Worm (Caenorhabditis elegans) whole organism, L4 larva: ENCODE results near the gene srlf-14.

Experiments used
- D1046.2 ChIP-seq: fragments of 200-800 bp; sonication (Bioruptor generic); IDR thresholded peaks from 2 replicates; pipeline ENCODE4 v1.3.6; 2022; ENCODE audit warnings: missing genetic modification characterization, missing compliant biosample characterization
- F10B5.3 ChIP-seq: sonication (generic microtip); optimal IDR thresholded peaks from 2 replicates; lab custom pipeline; 2016; ENCODE audit warnings: mild to moderate bottlenecking, missing genetic modification characterization, missing compliant biosample characterization
- F37D6.2 ChIP-seq: sonication (generic microtip); optimal IDR thresholded peaks from 2 replicates; lab custom pipeline; 2016; ENCODE audit warnings: mild to moderate bottlenecking, missing genetic modification characterization, missing compliant biosample characterization
- F44E2.7 ChIP-seq: fragments of 200-800 bp; sonication (Bioruptor generic); IDR thresholded peaks from 2 replicates; pipeline ENCODE4 v2.1.2; 2022; ENCODE audit warnings: missing genetic modification characterization, missing compliant biosample characterization
- Y48G9A.11 ChIP-seq: fragments of 200-800 bp; sonication (Bioruptor generic); IDR thresholded peaks from 2 replicates; pipeline ENCODE4 v1.3.6; 2022; ENCODE audit warnings: missing genetic modification reagents, missing genetic modification characterization, missing compliant biosample characterization
- Y5F2A.4 ChIP-seq: fragments of 200-800 bp; sonication (Bioruptor generic); optimal IDR thresholded peaks from 2 replicates; lab custom pipeline; 2018; ENCODE audit warnings: mild to moderate bottlenecking, missing genetic modification characterization, missing compliant biosample characterization
- Y75B8A.6 ChIP-seq: fragments of 200-800 bp; sonication (Bioruptor generic); IDR thresholded peaks from 2 replicates; pipeline ENCODE4 v1.3.6; 2022; ENCODE audit warnings: missing genetic modification reagents, missing genetic modification characterization, missing compliant biosample characterization
- ZK337.2 ChIP-seq: fragments of 200-800 bp; sonication (Bioruptor generic); IDR thresholded peaks from 2 replicates; pipeline ENCODE4 v1.3.6; 2022; ENCODE audit warnings: missing genetic modification reagents, missing genetic modification characterization, missing compliant biosample characterization
- attf-4 ChIP-seq: sonication (generic microtip); optimal IDR thresholded peaks from 3 replicates; lab custom pipeline; 2017; ENCODE audit warnings: missing biosample characterization, missing genetic modification characterization
- ceh-20 ChIP-seq: fragments of 200-800 bp; sonication (Bioruptor generic); IDR thresholded peaks from 2 replicates; pipeline ENCODE4 v1.3.6; 2022; ENCODE audit warnings: missing genetic modification reagents, missing genetic modification characterization, missing compliant biosample characterization
- ceh-32 ChIP-seq: sonication (generic microtip); optimal IDR thresholded peaks from 2 replicates; lab custom pipeline; 2016; ENCODE audit warnings: mild to moderate bottlenecking, missing genetic modification characterization, missing compliant biosample characterization; ENCODE audit not compliant: poor library complexity
- ceh-62 ChIP-seq: sonication (generic microtip); optimal IDR thresholded peaks from 2 replicates; lab custom pipeline; 2017; ENCODE audit warnings: missing biosample characterization, missing genetic modification characterization
- ctbp-1 ChIP-seq: fragments of 200-800 bp; sonication (Bioruptor generic); IDR thresholded peaks from 2 replicates; pipeline ENCODE4 v1.3.6; 2022; ENCODE audit warnings: missing genetic modification reagents, missing genetic modification characterization, missing compliant biosample characterization
- daf-12 ChIP-seq: fragments of 150-350 bp; optimal IDR thresholded peaks from 2 replicates; lab custom pipeline; 2014; ENCODE audit warnings: missing biosample characterization, missing genetic modification reagents, missing genetic modification characterization
- daf-8 ChIP-seq: fragments of 200-800 bp; sonication (Bioruptor generic); IDR thresholded peaks from 2 replicates; pipeline ENCODE4 v1.3.6; 2022; ENCODE audit warnings: missing genetic modification characterization, missing compliant biosample characterization
- dmd-6 ChIP-seq: fragments of 200-800 bp; sonication (Bioruptor generic); IDR thresholded peaks from 2 replicates; pipeline ENCODE4 v1.3.6; 2022; ENCODE audit warnings: missing genetic modification reagents, missing genetic modification characterization, missing compliant biosample characterization
- duxl-1 ChIP-seq: sonication (generic microtip); optimal IDR thresholded peaks from 2 replicates; lab custom pipeline; 2016; ENCODE audit warnings: mild to moderate bottlenecking, missing genetic modification characterization, moderate library complexity, missing compliant biosample characterization; ENCODE audit not compliant: poor library complexity
- dve-1 ChIP-seq: sonication (generic microtip); optimal IDR thresholded peaks from 2 replicates; lab custom pipeline; 2017; ENCODE audit warnings: antibody characterized with exemption, mild to moderate bottlenecking, missing genetic modification characterization, missing compliant biosample characterization; ENCODE audit not compliant: insufficient read depth
- egl-43 ChIP-seq: fragments of 200-800 bp; sonication (Bioruptor generic); IDR thresholded peaks from 2 replicates; pipeline ENCODE4 v1.3.6; 2022; ENCODE audit warnings: missing genetic modification reagents, missing genetic modification characterization, missing compliant biosample characterization
- fkh-10 ChIP-seq: fragments of 150-350 bp; optimal IDR thresholded peaks from 2 replicates; lab custom pipeline; 2014; ENCODE audit warnings: missing biosample characterization, missing genetic modification reagents, missing genetic modification characterization
- gei-8 ChIP-seq: fragments of 200-800 bp; sonication (Bioruptor generic); optimal IDR thresholded peaks from 2 replicates; lab custom pipeline; 2018; ENCODE audit warnings: mild to moderate bottlenecking, missing genetic modification characterization, missing compliant biosample characterization
- lim-7 ChIP-seq: fragments of 200-800 bp; sonication (Bioruptor generic); IDR thresholded peaks from 2 replicates; pipeline ENCODE4 v1.3.6; 2022; ENCODE audit warnings: missing genetic modification characterization, missing compliant biosample characterization
- lin-15B ChIP-seq: fragments of 150-350 bp; sonication (generic microtip); optimal IDR thresholded peaks from 3 replicates; lab custom pipeline; 2014; ENCODE audit warnings: missing biosample characterization, missing genetic modification characterization
- lin-38 ChIP-seq: fragments of 200-800 bp; sonication (Bioruptor generic); IDR thresholded peaks from 2 replicates; pipeline ENCODE4 v1.3.6; 2022; ENCODE audit warnings: missing genetic modification reagents, missing genetic modification characterization, missing compliant biosample characterization
- lin-39 ChIP-seq: fragments of 150-350 bp; optimal IDR thresholded peaks from 2 replicates; lab custom pipeline; 2014; ENCODE audit warnings: missing biosample characterization, missing genetic modification reagents, missing genetic modification characterization
- lsy-2 ChIP-seq, 2 experiments: fragments of 150-350 bp in 1 of 2; sonication (generic microtip) in 1 of 2; optimal IDR thresholded peaks; 2 replicates each; lab custom pipeline; 2014 to 2017; ENCODE audit warnings: missing biosample characterization in 2 of 2, missing genetic modification characterization in 2 of 2
- madf-5 ChIP-seq, 2 experiments: fragments of 200-800 bp; sonication (Bioruptor generic); IDR thresholded peaks; 2 replicates each; pipeline ENCODE4 v1.3.6; 2022; ENCODE audit warnings: missing compliant biosample characterization in 2 of 2, missing genetic modification characterization in 2 of 2
- mdl-1 ChIP-seq, 2 experiments: fragments of 150-350 bp in 1 of 2; sonication (generic microtip) in 1 of 2; optimal IDR thresholded peaks; 2 replicates each; lab custom pipeline; 2014 to 2017; ENCODE audit warnings: missing biosample characterization in 2 of 2, missing genetic modification characterization in 2 of 2
- mdt-29 ChIP-seq: fragments of 200-800 bp; sonication (Bioruptor generic); IDR thresholded peaks from 2 replicates; pipeline ENCODE4 v1.3.6; 2022; ENCODE audit warnings: missing genetic modification reagents, missing genetic modification characterization, missing compliant biosample characterization
- mxl-3 ChIP-seq: fragments of 200-800 bp; sonication (Bioruptor generic); optimal IDR thresholded peaks from 2 replicates; lab custom pipeline; 2018; ENCODE audit warnings: mild to moderate bottlenecking, missing genetic modification characterization, missing compliant biosample characterization
- nhr-102 ChIP-seq: sonication (generic microtip); optimal IDR thresholded peaks from 2 replicates; lab custom pipeline; 2016; ENCODE audit warnings: mild to moderate bottlenecking, missing genetic modification characterization, moderate library complexity, missing compliant biosample characterization
- nhr-237 ChIP-seq: sonication (generic microtip); optimal IDR thresholded peaks from 2 replicates; lab custom pipeline; 2017; ENCODE audit warnings: missing biosample characterization, missing genetic modification characterization
- nhr-25 ChIP-seq: sonication (generic microtip); optimal IDR thresholded peaks from 2 replicates; lab custom pipeline; 2017; ENCODE audit warnings: missing genetic modification characterization, mild to moderate bottlenecking, missing compliant biosample characterization, antibody characterized with exemption, moderate library complexity, borderline replicate concordance; ENCODE audit not compliant: insufficient read depth
- nhr-41 ChIP-seq: fragments of 200-800 bp; sonication (Bioruptor generic); IDR thresholded peaks from 2 replicates; pipeline ENCODE4 v1.3.6; 2022; ENCODE audit warnings: missing genetic modification reagents, missing genetic modification characterization, missing compliant biosample characterization
- nhr-42 ChIP-seq: fragments of 200-800 bp; sonication (Bioruptor generic); IDR thresholded peaks from 2 replicates; pipeline ENCODE4 v1.3.6; 2022; ENCODE audit warnings: missing genetic modification characterization, missing compliant biosample characterization
- nhr-6 ChIP-seq: fragments of 150-350 bp; optimal IDR thresholded peaks from 2 replicates; lab custom pipeline; 2014; ENCODE audit warnings: missing biosample characterization, missing genetic modification characterization
- nhr-76 ChIP-seq: fragments of 150-350 bp; optimal IDR thresholded peaks from 2 replicates; lab custom pipeline; 2014; ENCODE audit warnings: missing biosample characterization, missing genetic modification characterization
- pha-4 ChIP-seq, 2 experiments: fragments of 150-350 bp in 1 of 2; fragments of 200-800 bp in 1 of 2; sonication (Bioruptor generic) in 1 of 2; IDR thresholded peaks in 1 of 2; optimal IDR thresholded peaks in 1 of 2; 2 replicates each; pipeline versions ENCODE4 v1.3.6 to Lab custom; 2014 to 2022; ENCODE audit warnings: missing genetic modification characterization in 2 of 2, missing genetic modification reagents in 2 of 2, missing biosample characterization in 1 of 2, missing compliant biosample characterization in 1 of 2
- php-3 ChIP-seq: fragments of 200-800 bp; sonication (Bioruptor generic); IDR thresholded peaks from 2 replicates; pipeline ENCODE4 v1.3.6; 2022; ENCODE audit warnings: missing genetic modification reagents, missing genetic modification characterization, missing compliant biosample characterization
- pqm-1 ChIP-seq: sonication (generic microtip); optimal IDR thresholded peaks from 2 replicates; lab custom pipeline; 2017; ENCODE audit warnings: missing biosample characterization, missing genetic modification characterization
- skn-1 ChIP-seq: fragments of 150-350 bp; optimal IDR thresholded peaks from 2 replicates; lab custom pipeline; 2014; ENCODE audit warnings: missing biosample characterization, missing genetic modification characterization
- snpc-4 ChIP-seq: fragments of 150-350 bp; optimal IDR thresholded peaks from 2 replicates; lab custom pipeline; 2014; ENCODE audit warnings: missing biosample characterization, missing genetic modification characterization
- unc-130 ChIP-seq: sonication (generic microtip); optimal IDR thresholded peaks from 2 replicates; lab custom pipeline; 2016; ENCODE audit warnings: missing genetic modification reagents, missing genetic modification characterization, missing compliant biosample characterization
- unc-39 ChIP-seq: sonication (generic microtip); optimal IDR thresholded peaks from 2 replicates; lab custom pipeline; 2017; ENCODE audit warnings: missing biosample characterization, missing genetic modification characterization
- vab-7 ChIP-seq: fragments of 200-800 bp; sonication (Bioruptor generic); IDR thresholded peaks from 2 replicates; pipeline ENCODE4 v1.3.6; 2022; ENCODE audit warnings: missing genetic modification reagents, missing genetic modification characterization, missing compliant biosample characterization
- zfp-2 ChIP-seq: sonication (generic microtip); optimal IDR thresholded peaks from 2 replicates; lab custom pipeline; 2016; ENCODE audit warnings: mild to moderate bottlenecking, missing genetic modification characterization, missing compliant biosample characterization
- zfp-3 ChIP-seq: fragments of 200-800 bp; sonication (Bioruptor generic); conservative IDR thresholded peaks from 2 replicates; pipeline ENCODE4 v1.3.6; 2022; ENCODE audit warnings: missing genetic modification reagents, missing genetic modification characterization, missing compliant biosample characterization
- zip-2 ChIP-seq: fragments of 150-350 bp; optimal IDR thresholded peaks from 2 replicates; lab custom pipeline; 2014; ENCODE audit warnings: missing biosample characterization, missing genetic modification characterization
- ztf-11 ChIP-seq: fragments of 150-350 bp; optimal IDR thresholded peaks from 2 replicates; lab custom pipeline; 2014; ENCODE audit warnings: missing biosample characterization, missing genetic modification characterization

srlf-14 gene

ce11 chrIV:10918877-10919560 is 24.9 kb upstream of the srlf-14 start (continued):
- TF ChIP-seq F44E2.7 (GFP tag; lab: Robert Waterston, UW): no peak
- TF ChIP-seq ZK337.2 (GFP tag; lab: Robert Waterston, UW): no peak
- no peak for TF ChIP-seq madf-5 (GFP tag; IDR thresholded peaks at IDR 0.05; lab: Robert Waterston, UW)
- TF ChIP-seq php-3 (GFP tag; lab: Robert Waterston, UW): no peak
- peak; percentile 53; the same call in 1 of the 2 replicates for TF ChIP-seq ceh-20
- no peak for TF ChIP-seq zfp-3 (GFP tag; lab: Robert Waterston, UW)
- TF ChIP-seq unc-130 (GFP tag; lab: Kevin White, UChicago): no peak
- no peak for TF ChIP-seq nhr-41 (GFP tag; lab: Robert Waterston, UW)
- TF ChIP-seq unc-39 (tag; lab: Kevin White, UChicago): no peak
- TF ChIP-seq lin-38 (GFP tag; lab: Robert Waterston, UW): peak; percentile 87
- no peak for TF ChIP-seq nhr-102
- peak; percentile 40 for TF ChIP-seq fkh-10
- peak; percentile 89 for TF ChIP-seq mxl-3 (GFP tag; lab: Kevin White, UChicago)
- no peak for TF ChIP-seq Y48G9A.11
- TF ChIP-seq ceh-32: no peak
- no peak for TF ChIP-seq gei-8 (GFP tag; lab: Kevin White, UChicago)
- no peak for TF ChIP-seq Y75B8A.6 (GFP tag; lab: Robert Waterston, UW)
- TF ChIP-seq lim-7 (GFP tag; lab: Robert Waterston, UW): no peak
- peak; percentile 31 for TF ChIP-seq F37D6.2 (tag; lab: Kevin White, UChicago)
- TF ChIP-seq nhr-76: no peak
- TF ChIP-seq ceh-62 (tag; lab: Kevin White, UChicago): no peak
- TF ChIP-seq duxl-1 (tag; lab: Kevin White, UChicago): peak; percentile 42
- no peak for TF ChIP-seq attf-4
- TF ChIP-seq pha-4 (GFP tag; IDR thresholded peaks at IDR 0.05; lab: Robert Waterston, UW): no peak
- peak; percentile 74 for TF ChIP-seq pha-4 (tag; optimal IDR thresholded peaks at IDR 0.05; lab: Kevin White, UChicago)
- no peak for TF ChIP-seq mdt-29 (GFP tag; lab: Robert Waterston, UW)
- peak; percentile 43 for TF ChIP-seq nhr-6 (tag; lab: Kevin White, UChicago)
- TF ChIP-seq daf-12: no peak
- no peak for TF ChIP-seq skn-1 (tag; lab: Kevin White, UChicago)
- peak; percentile 50 to 75 for TF ChIP-seq lsy-2 (tag; optimal IDR thresholded peaks at IDR 0.05; lab: Kevin White, UChicago)
- TF ChIP-seq nhr-25 (tag; lab: Kevin White, UChicago): no peak
- TF ChIP-seq mdl-1 (tag; optimal IDR thresholded peaks at IDR 0.05; lab: Kevin White, UChicago): peak; percentile 25 to 90
- TF ChIP-seq D1046.2 (GFP tag; lab: Robert Waterston, UW): no peak
- peak; percentile 3 for TF ChIP-seq pqm-1 (tag; lab: Kevin White, UChicago)
- TF ChIP-seq snpc-4: no peak
- no peak for TF ChIP-seq zip-2 (tag; lab: Kevin White, UChicago)
- peak; percentile 39; the same call in 1 of the 2 replicates for TF ChIP-seq vab-7 (GFP tag; lab: Robert Waterston, UW)
- no peak for TF ChIP-seq zfp-2 (tag; lab: Kevin White, UChicago)
- TF ChIP-seq F10B5.3: no peak
- TF ChIP-seq Y5F2A.4 (GFP tag; lab: Kevin White, UChicago): no peak
- TF ChIP-seq lin-39 (tag; lab: Kevin White, UChicago): no peak
- TF ChIP-seq ztf-11: no peak
- peak; percentile 76 for TF ChIP-seq dve-1 (tag; lab: Kevin White, UChicago)
- TF ChIP-seq egl-43 (GFP tag; lab: Robert Waterston, UW): no peak
- no peak for TF ChIP-seq lin-15B
- peak; percentile 64 for TF ChIP-seq dmd-6 (GFP tag; lab: Robert Waterston, UW)
- TF ChIP-seq daf-8 (GFP tag; lab: Robert Waterston, UW): no peak
- TF ChIP-seq nhr-42 (GFP tag; lab: Robert Waterston, UW): peak; percentile 42; the same call in 1 of the 2 replicates
- no peak for TF ChIP-seq nhr-237 (tag; lab: Kevin White, UChicago)
- TF ChIP-seq ctbp-1 (GFP tag; lab: Robert Waterston, UW): peak; percentile 75
